Fruit fly (Drosophila melanogaster): Measurements from ENCODE around the gene lilli.

- TF ChIP-seq kay (GFP tag; ENCODE audit: borderline replicate concordance) (no peak), CG11617 (GFP tag; optimal IDR thresholded peaks at IDR 0.05) (no peak), ovo (GFP tag; optimal IDR thresholded peaks at IDR 0.05) (no peak), CG7045 (GFP tag; optimal IDR thresholded peaks at IDR 0.05) (no peak), cnc (optimal IDR thresholded peaks at IDR 0.05) (no peak), CG5204 (GFP tag; optimal IDR thresholded peaks at IDR 0.05) (no peak), toe (GFP tag; optimal IDR thresholded peaks at IDR 0.05) (no peak), cic (GFP tag; optimal IDR thresholded peaks at IDR 0.05) (no peak), tj (GFP tag; optimal IDR thresholded peaks at IDR 0.05) (no peak), Crg-1 (GFP tag; optimal IDR thresholded peaks at IDR 0.05) (no peak), Clk (GFP tag; optimal IDR thresholded peaks at IDR 0.05) (no peak)
Observed at dm6 chr2L:2886226-2886569, 469 bp downstream of the lilli start.
